Fruit fly (Drosophila melanogaster): Measurements from ENCODE around the gene Hsp27.

DNA sequence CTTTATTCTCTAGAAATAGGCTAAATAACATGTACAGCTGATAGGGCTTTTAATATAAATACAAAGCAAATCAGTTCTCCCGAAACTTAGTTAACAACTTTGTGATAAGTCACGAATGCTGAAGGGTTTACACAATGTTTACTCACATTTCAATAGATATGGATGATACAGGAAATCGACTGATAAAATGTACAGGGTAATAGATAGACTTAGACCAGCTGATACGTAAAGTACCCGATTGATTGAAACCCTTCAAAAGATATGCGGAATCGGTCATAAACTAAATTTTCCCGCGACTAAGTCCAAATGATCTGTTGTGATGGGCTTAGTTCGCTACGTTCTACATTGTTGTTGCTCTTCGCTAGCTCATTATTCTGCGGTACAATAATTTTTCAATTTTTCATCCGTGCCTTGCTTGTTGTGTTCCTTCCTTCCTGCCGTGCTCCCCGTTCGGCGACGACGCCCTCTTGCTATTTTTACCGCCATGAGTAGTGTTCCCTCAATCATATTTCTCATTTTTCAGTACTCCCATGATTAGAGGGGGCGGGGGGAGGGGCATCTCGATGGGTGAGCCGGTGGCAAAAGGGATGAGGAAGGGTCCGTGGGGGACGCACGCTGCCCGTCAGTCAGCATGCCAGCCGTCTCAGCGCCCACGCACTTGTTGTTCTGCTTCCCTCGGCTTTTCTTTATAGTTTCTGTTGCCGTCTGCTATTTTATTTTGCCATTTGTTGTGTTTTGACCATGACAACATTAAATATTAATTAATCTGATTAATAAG, 49.1 kb downstream of the Hsp27 start:
- no peak for TF ChIP-seq klu (GFP tag; IDR thresholded peaks at IDR 0.05)
- no peak for TF ChIP-seq Sox100B (GFP tag; optimal IDR thresholded peaks at IDR 0.05)
- no peak for TF ChIP-seq CG1529 (GFP tag; optimal IDR thresholded peaks at IDR 0.05)
- TF ChIP-seq CG6791 (GFP tag; IDR thresholded peaks at IDR 0.05; ENCODE audit: partially characterized antibody) = no peak
- TF ChIP-seq Vsx1 (GFP tag; optimal IDR thresholded peaks at IDR 0.05) = no peak
- no peak for TF ChIP-seq z (GFP tag; IDR thresholded peaks at IDR 0.05)
- no peak for TF ChIP-seq gt (GFP tag; IDR thresholded peaks at IDR 0.05)
- no peak for TF ChIP-seq Max (GFP tag; optimal IDR thresholded peaks at IDR 0.05)
